Fruit fly (Drosophila melanogaster) whole organism, embryonic: ENCODE results near the gene CG9171.

Source experiments
- Atf6 ChIP-seq: fragments of 200-800 bp; sonication (Bioruptor generic); IDR thresholded peaks from 2 replicates; pipeline ENCODE4 v1.3.6; 2022; ENCODE audit warnings: missing biosample characterization, missing genetic modification characterization
- Bgb ChIP-seq: fragments of 200-800 bp; sonication (Bioruptor generic); IDR thresholded peaks from 2 replicates; pipeline ENCODE4 v1.3.6; 2022; ENCODE audit warnings: missing biosample characterization, missing genetic modification characterization; ENCODE audit not compliant: partially characterized antibody
- BtbVII ChIP-seq: fragments of 200-800 bp; sonication (Bioruptor generic); optimal IDR thresholded peaks from 3 replicates; lab custom pipeline; 2017; ENCODE audit warnings: missing biosample characterization, mild to moderate bottlenecking, missing genetic modification characterization
- CG10543 ChIP-seq: fragments of 200-800 bp; sonication (Bioruptor generic); optimal IDR thresholded peaks from 3 replicates; lab custom pipeline; 2017; ENCODE audit warnings: missing biosample characterization, mild to moderate bottlenecking, missing genetic modification characterization, moderate library complexity
- CG11560 ChIP-seq: fragments of 200-800 bp; sonication (Bioruptor generic); IDR thresholded peaks from 3 replicates; pipeline ENCODE4 v1.3.6; 2022; ENCODE audit warnings: missing biosample characterization, missing genetic modification characterization
- CG12769 ChIP-seq: fragments of 200-800 bp; sonication (Bioruptor generic); optimal IDR thresholded peaks from 2 replicates; lab custom pipeline; 2019; ENCODE audit warnings: missing biosample characterization, mild to moderate bottlenecking, missing genetic modification characterization, moderate library complexity
- CG15073 ChIP-seq: fragments of 200-800 bp; sonication (Bioruptor generic); optimal IDR thresholded peaks from 2 replicates; lab custom pipeline; 2016; ENCODE audit warnings: missing biosample characterization, missing genetic modification characterization
- CG17328 ChIP-seq: fragments of 200-800 bp; sonication (Bioruptor generic); IDR thresholded peaks from 2 replicates; pipeline ENCODE4 v1.3.6; 2022; ENCODE audit warnings: missing biosample characterization, missing genetic modification characterization
- CG17802 ChIP-seq: fragments of 200-800 bp; sonication (Bioruptor generic); optimal IDR thresholded peaks from 2 replicates; lab custom pipeline; 2018; ENCODE audit warnings: missing biosample characterization, mild to moderate bottlenecking, missing genetic modification characterization, moderate library complexity
- CG18599 ChIP-seq: fragments of 200-800 bp; sonication (Bioruptor generic); optimal IDR thresholded peaks from 3 replicates; lab custom pipeline; 2017; ENCODE audit warnings: missing biosample characterization, missing genetic modification characterization, mild to moderate bottlenecking, moderate library complexity, missing genetic modification reagents
- CG2120 ChIP-seq: fragments of 200-800 bp; sonication (Bioruptor generic); optimal IDR thresholded peaks from 3 replicates; lab custom pipeline; 2016; ENCODE audit warnings: missing biosample characterization, missing genetic modification characterization
- CG3065 ChIP-seq: fragments of 200-800 bp; sonication (Bioruptor generic); optimal IDR thresholded peaks from 2 replicates; lab custom pipeline; 2016; ENCODE audit warnings: missing biosample characterization, missing genetic modification characterization
- CG6791 ChIP-seq: fragments of 200-800 bp; sonication (Bioruptor generic); IDR thresholded peaks from 3 replicates; pipeline ENCODE4 v1.3.6; 2022; ENCODE audit warnings: missing biosample characterization, missing genetic modification characterization; ENCODE audit not compliant: partially characterized antibody
- CG7963 ChIP-seq: fragments of 200-800 bp; sonication (Bioruptor generic); IDR thresholded peaks from 3 replicates; pipeline ENCODE4 v1.3.6; 2022; ENCODE audit warnings: missing biosample characterization, missing genetic modification characterization; ENCODE audit not compliant: partially characterized antibody
- D ChIP-seq, 2 experiments: fragments of 200-800 bp in 1 of 2; fragments of >200 bp in 1 of 2; sonication (Bioruptor generic) in 1 of 2; optimal IDR thresholded peaks; 2 replicates in 1 of 2; 3 replicates in 1 of 2; lab custom pipeline; 2017; ENCODE audit warnings: mild to moderate bottlenecking in 1 of 2, missing biosample characterization in 1 of 2, missing genetic modification characterization in 1 of 2, missing genetic modification reagents in 1 of 2
- D19B ChIP-seq: fragments of 200-800 bp; sonication (Bioruptor generic); optimal IDR thresholded peaks from 2 replicates; lab custom pipeline; 2017; ENCODE audit warnings: missing biosample characterization, mild to moderate bottlenecking, missing genetic modification characterization
- Dek ChIP-seq: fragments of 200-800 bp; sonication (Bioruptor generic); optimal IDR thresholded peaks from 3 replicates; lab custom pipeline; 2019; ENCODE audit warnings: missing biosample characterization, mild to moderate bottlenecking, missing genetic modification characterization, moderate library complexity
- Dip3 ChIP-seq: fragments of 200-800 bp; sonication (Bioruptor generic); optimal IDR thresholded peaks from 3 replicates; lab custom pipeline; 2016; ENCODE audit warnings: missing biosample characterization, missing genetic modification characterization
- Drgx ChIP-seq: fragments of 200-800 bp; sonication (Bioruptor generic); IDR thresholded peaks from 2 replicates; pipeline ENCODE4 v1.3.6; 2022; ENCODE audit warnings: missing biosample characterization, missing genetic modification characterization
- Fer1 ChIP-seq: fragments of 200-800 bp; sonication (Bioruptor generic); optimal IDR thresholded peaks from 2 replicates; lab custom pipeline; 2017; ENCODE audit warnings: missing biosample characterization, mild to moderate bottlenecking, missing genetic modification characterization
- Fer3 ChIP-seq: fragments of 200-800 bp; sonication (Bioruptor generic); optimal IDR thresholded peaks from 2 replicates; lab custom pipeline; 2018; ENCODE audit warnings: missing biosample characterization, mild to moderate bottlenecking, missing genetic modification characterization, moderate library complexity
- H2.0 ChIP-seq: fragments of 200-800 bp; sonication (Bioruptor generic); IDR thresholded peaks from 2 replicates; pipeline ENCODE4 v1.3.6; 2022; ENCODE audit warnings: missing biosample characterization, missing genetic modification characterization
- HLH54F ChIP-seq: fragments of 200-800 bp; sonication (Bioruptor generic); optimal IDR thresholded peaks from 3 replicates; lab custom pipeline; 2016; ENCODE audit warnings: missing biosample characterization, missing genetic modification characterization
- Hr51 ChIP-seq, 2 experiments: fragments of 200-800 bp; sonication (Bioruptor generic); optimal IDR thresholded peaks; 2 replicates in 1 of 2; 3 replicates in 1 of 2; lab custom pipeline; 2016 to 2018; ENCODE audit warnings: missing biosample characterization in 2 of 2, missing genetic modification characterization in 2 of 2, mild to moderate bottlenecking in 1 of 2, moderate library complexity in 1 of 2
- Rfx ChIP-seq: fragments of 200-800 bp; sonication (Bioruptor generic); IDR thresholded peaks from 2 replicates; pipeline ENCODE4 v1.3.6; 2022; ENCODE audit warnings: missing biosample characterization, missing genetic modification characterization
- Scr ChIP-seq: fragments of 200-800 bp; sonication (Bioruptor generic); IDR thresholded peaks from 2 replicates; pipeline ENCODE4 v1.3.6; 2022; ENCODE audit warnings: missing biosample characterization, missing genetic modification characterization; ENCODE audit not compliant: partially characterized antibody
- Sox102F ChIP-seq: fragments of 200-800 bp; sonication (Bioruptor generic); optimal IDR thresholded peaks from 2 replicates; lab custom pipeline; 2018; ENCODE audit warnings: missing biosample characterization, mild to moderate bottlenecking, missing genetic modification characterization, moderate library complexity
- Xbp1 ChIP-seq: fragments of 200-800 bp; sonication (Bioruptor generic); optimal IDR thresholded peaks from 3 replicates; lab custom pipeline; 2016; ENCODE audit warnings: missing biosample characterization, mild to moderate bottlenecking, missing genetic modification characterization
- cwo ChIP-seq: fragments of 200-800 bp; sonication (Bioruptor generic); optimal IDR thresholded peaks from 3 replicates; lab custom pipeline; 2017; ENCODE audit warnings: missing biosample characterization, missing genetic modification characterization, mild to moderate bottlenecking, moderate library complexity, missing genetic modification reagents
- dmrt99B ChIP-seq: fragments of 200-800 bp; sonication (Bioruptor generic); optimal IDR thresholded peaks from 2 replicates; lab custom pipeline; 2018; ENCODE audit warnings: missing biosample characterization, mild to moderate bottlenecking, missing genetic modification characterization, moderate library complexity
- dysf ChIP-seq: fragments of 200-800 bp; sonication (Bioruptor generic); IDR thresholded peaks from 3 replicates; pipeline ENCODE4 v1.3.6; 2022; ENCODE audit warnings: missing biosample characterization, missing genetic modification characterization
- gsb-n ChIP-seq: fragments of 200-800 bp; sonication (Bioruptor generic); optimal IDR thresholded peaks from 3 replicates; lab custom pipeline; 2018; ENCODE audit warnings: missing biosample characterization, mild to moderate bottlenecking, missing genetic modification characterization
- ham ChIP-seq: fragments of 200-800 bp; sonication (Bioruptor generic); IDR thresholded peaks from 2 replicates; pipeline ENCODE4 v1.3.6; 2022; ENCODE audit warnings: missing biosample characterization, missing genetic modification characterization
- ind ChIP-seq: fragments of 200-800 bp; sonication (Bioruptor generic); optimal IDR thresholded peaks from 3 replicates; lab custom pipeline; 2016; ENCODE audit warnings: missing biosample characterization, missing genetic modification characterization
- lilli ChIP-seq: fragments of 200-800 bp; sonication (Bioruptor generic); optimal IDR thresholded peaks from 3 replicates; lab custom pipeline; 2016; ENCODE audit warnings: missing biosample characterization, missing genetic modification characterization
- mam ChIP-seq: fragments of 200-800 bp; sonication (Bioruptor generic); optimal IDR thresholded peaks from 3 replicates; lab custom pipeline; 2016; ENCODE audit warnings: missing biosample characterization, missing genetic modification characterization
- sens ChIP-seq: fragments of 200-800 bp; sonication (Bioruptor generic); peaks from one replicate; lab custom pipeline; 2016; ENCODE audit warnings: missing biosample characterization, missing genetic modification characterization
- slbo ChIP-seq: fragments of 200-800 bp; sonication (Bioruptor generic); IDR thresholded peaks from 2 replicates; pipeline ENCODE4 v1.3.6; 2022; ENCODE audit warnings: missing biosample characterization, missing genetic modification characterization
- vvl ChIP-seq: fragments of 200-800 bp; sonication (Bioruptor generic); IDR thresholded peaks from 2 replicates; pipeline ENCODE4 v1.3.6; 2022; ENCODE audit warnings: missing biosample characterization, missing genetic modification characterization
- zfh2 ChIP-seq: fragments of 200-800 bp; sonication (Bioruptor generic); optimal IDR thresholded peaks from 2 replicates; lab custom pipeline; 2016; ENCODE audit warnings: missing biosample characterization, missing genetic modification characterization

Gene CG9171

dm6 chr2L:5778157-5778556 lies 21.9 kb downstream of the CG9171 start (continued):
- TF ChIP-seq CG7963 = peak; percentile 45; the same call in 1 of the 3 replicates
- no peak for TF ChIP-seq ham (GFP tag; lab: Robert Waterston, UW)
- peak; percentile 17 for TF ChIP-seq zfh2
- TF ChIP-seq CG10543 (GFP tag; lab: Kevin White, UChicago) = no peak
- TF ChIP-seq ind (GFP tag; lab: Kevin White, UChicago) = peak; percentile 31
- peak; percentile 64 for TF ChIP-seq sens (GFP tag; lab: Kevin White, UChicago)
- TF ChIP-seq lilli (GFP tag; lab: Kevin White, UChicago) = peak; percentile 6
- TF ChIP-seq Dek (tag; lab: Kevin White, UChicago) = no peak
- TF ChIP-seq CG15073 = no peak
- TF ChIP-seq Rfx (GFP tag; lab: Robert Waterston, UW) = 0 out of 2 replicates have a peak, but pooled peaks have one; percentile 32
- TF ChIP-seq CG3065 (GFP tag; lab: Kevin White, UChicago) = no peak
- peak; percentile 17 for TF ChIP-seq Fer3 (tag; lab: Kevin White, UChicago)
- no peak for TF ChIP-seq D (optimal IDR thresholded peaks at IDR 0.05; lab: Kevin White, UChicago)
- TF ChIP-seq D (GFP tag; optimal IDR thresholded peaks at IDR 0.05; lab: Kevin White, UChicago) = no peak
- peak; percentile 5 for TF ChIP-seq HLH54F (GFP tag; lab: Kevin White, UChicago)
- TF ChIP-seq Atf6 (GFP tag; lab: Robert Waterston, UW) = peak; percentile 37; the same call in 1 of the 2 replicates
- TF ChIP-seq Hr51 (GFP tag; optimal IDR thresholded peaks at IDR 0.05; lab: Kevin White, UChicago) = peak in 1 of 2 experiments; percentile 11
- TF ChIP-seq Scr (GFP tag; lab: Robert Waterston, UW) = peak; percentile 47
- TF ChIP-seq vvl (GFP tag; lab: Robert Waterston, UW) = 0 out of 2 replicates have a peak, but pooled peaks have one; percentile 11
- TF ChIP-seq Bgb (GFP tag; lab: Robert Waterston, UW) = peak; percentile 54
- no peak for TF ChIP-seq Xbp1
- TF ChIP-seq CG17328 (GFP tag; lab: Robert Waterston, UW) = no peak
- TF ChIP-seq dysf (GFP tag; lab: Robert Waterston, UW) = peak; percentile 66
- TF ChIP-seq Sox102F (GFP tag; lab: Kevin White, UChicago) = peak; percentile 22
- TF ChIP-seq cwo = peak; percentile 3
- TF ChIP-seq Fer1 (GFP tag; lab: Kevin White, UChicago) = peak; percentile 34
- TF ChIP-seq dmrt99B (tag; lab: Kevin White, UChicago) = peak; percentile 50
- peak; percentile 72 for TF ChIP-seq CG6791 (GFP tag; lab: Robert Waterston, UW)
- TF ChIP-seq D19B (GFP tag; lab: Kevin White, UChicago) = peak; percentile 89
- TF ChIP-seq BtbVII (GFP tag; lab: Kevin White, UChicago) = peak; percentile 5
- TF ChIP-seq CG12769 (tag; lab: Kevin White, UChicago) = peak; percentile 48
- TF ChIP-seq Dip3 (GFP tag; lab: Kevin White, UChicago) = no peak
- peak; percentile 17; the same call in 1 of the 2 replicates for TF ChIP-seq H2.0 (GFP tag; lab: Robert Waterston, UW)
- peak; percentile 50 for TF ChIP-seq slbo
- no peak for TF ChIP-seq CG17802
- TF ChIP-seq CG11560 (tag; lab: Robert Waterston, UW) = no peak
- peak; percentile 40 for TF ChIP-seq CG2120
- TF ChIP-seq CG18599 (GFP tag; lab: Kevin White, UChicago) = peak; percentile 52
- no peak for TF ChIP-seq gsb-n (tag; lab: Kevin White, UChicago)
- peak; percentile 1 for TF ChIP-seq mam
- TF ChIP-seq Drgx (GFP tag; lab: Robert Waterston, UW) = 0 out of 2 replicates have a peak, but pooled peaks have one; percentile 24
